Fruit fly (Drosophila melanogaster) whole organism, embryonic: ENCODE results near the gene vih.

Experiments
- CG10267 ChIP-seq: fragments of 200-800 bp; sonication (Bioruptor generic); optimal IDR thresholded peaks from 2 replicates; lab custom pipeline; 2018; ENCODE audit warnings: missing biosample characterization, mild to moderate bottlenecking, missing genetic modification characterization, moderate library complexity
- CG12236 ChIP-seq: fragments of 200-800 bp; sonication (Bioruptor generic); optimal IDR thresholded peaks from 2 replicates; lab custom pipeline; 2016; ENCODE audit warnings: missing biosample characterization, missing genetic modification characterization
- CG12942 ChIP-seq: fragments of 200-800 bp; sonication (Bioruptor generic); optimal IDR thresholded peaks from 3 replicates; lab custom pipeline; 2016; ENCODE audit warnings: missing biosample characterization, missing genetic modification characterization
- CG13624 ChIP-seq: fragments of 200-800 bp; sonication (Bioruptor generic); optimal IDR thresholded peaks from 2 replicates; lab custom pipeline; 2016; ENCODE audit warnings: missing biosample characterization, missing genetic modification characterization
- CG15479 ChIP-seq: fragments of 200-800 bp; sonication (Bioruptor generic); optimal IDR thresholded peaks from 3 replicates; lab custom pipeline; 2019; ENCODE audit warnings: missing biosample characterization, mild to moderate bottlenecking, missing genetic modification characterization, moderate library complexity
- CG16815 ChIP-seq: fragments of 200-800 bp; sonication (Bioruptor generic); optimal IDR thresholded peaks from 3 replicates; lab custom pipeline; 2017; ENCODE audit warnings: missing biosample characterization, mild to moderate bottlenecking, missing genetic modification characterization
- CG17186 ChIP-seq: fragments of 200-800 bp; sonication (Bioruptor generic); optimal IDR thresholded peaks from 3 replicates; lab custom pipeline; 2017; ENCODE audit warnings: missing biosample characterization, missing genetic modification reagents, missing genetic modification characterization
- CG18476 ChIP-seq: fragments of 200-800 bp; sonication (Bioruptor generic); optimal IDR thresholded peaks from 2 replicates; lab custom pipeline; 2016; ENCODE audit warnings: missing biosample characterization, mild to moderate bottlenecking, missing genetic modification characterization
- CG18619 ChIP-seq: fragments of 200-800 bp; sonication (Bioruptor generic); optimal IDR thresholded peaks from 3 replicates; lab custom pipeline; 2017; ENCODE audit warnings: missing biosample characterization, mild to moderate bottlenecking, missing genetic modification characterization
- CG2116 ChIP-seq: fragments of 200-800 bp; sonication (Bioruptor generic); optimal IDR thresholded peaks from 3 replicates; lab custom pipeline; 2018; ENCODE audit warnings: missing biosample characterization, mild to moderate bottlenecking, missing genetic modification characterization
- CG32772 ChIP-seq: fragments of 200-800 bp; sonication (Bioruptor generic); IDR thresholded peaks from 2 replicates; pipeline ENCODE4 v1.3.6; 2022; ENCODE audit warnings: missing biosample characterization, missing genetic modification characterization
- CG33213 ChIP-seq: fragments of 200-800 bp; sonication (Bioruptor generic); optimal IDR thresholded peaks from 3 replicates; lab custom pipeline; 2016; ENCODE audit warnings: missing biosample characterization, missing genetic modification characterization
- CG34224 ChIP-seq: fragments of 200-800 bp; sonication (Bioruptor generic); IDR thresholded peaks from 3 replicates; pipeline ENCODE4 v1.3.6; 2022; ENCODE audit warnings: missing biosample characterization, missing genetic modification characterization; ENCODE audit not compliant: partially characterized antibody
- CG6654 ChIP-seq: fragments of 200-800 bp; sonication (Bioruptor generic); optimal IDR thresholded peaks from 2 replicates; lab custom pipeline; 2017; ENCODE audit warnings: missing biosample characterization, mild to moderate bottlenecking, missing genetic modification characterization
- CG7963 ChIP-seq: fragments of 200-800 bp; sonication (Bioruptor generic); IDR thresholded peaks from 3 replicates; pipeline ENCODE4 v1.3.6; 2022; ENCODE audit warnings: missing biosample characterization, missing genetic modification characterization; ENCODE audit not compliant: partially characterized antibody
- CG9609 ChIP-seq: fragments of 200-800 bp; sonication (Bioruptor generic); optimal IDR thresholded peaks from 3 replicates; lab custom pipeline; 2016; ENCODE audit warnings: missing biosample characterization, missing genetic modification characterization
- CkIIα-i1 ChIP-seq: fragments of 200-800 bp; sonication (Bioruptor generic); IDR thresholded peaks from 2 replicates; pipeline ENCODE4 v1.3.6; 2022; ENCODE audit warnings: missing biosample characterization, missing genetic modification characterization
- Dip2 ChIP-seq: fragments of 200-800 bp; sonication (Bioruptor generic); IDR thresholded peaks from 2 replicates; pipeline ENCODE4 v1.3.6; 2022; ENCODE audit warnings: missing biosample characterization, missing genetic modification characterization
- Dip3 ChIP-seq: fragments of 200-800 bp; sonication (Bioruptor generic); optimal IDR thresholded peaks from 3 replicates; lab custom pipeline; 2016; ENCODE audit warnings: missing biosample characterization, missing genetic modification characterization
- ERR ChIP-seq: fragments of 200-800 bp; sonication (Bioruptor generic); optimal IDR thresholded peaks from 2 replicates; lab custom pipeline; 2016; ENCODE audit warnings: missing biosample characterization, missing genetic modification characterization
- Hmr ChIP-seq: fragments of 200-800 bp; sonication (Bioruptor generic); optimal IDR thresholded peaks from 3 replicates; lab custom pipeline; 2017; ENCODE audit warnings: mild to moderate bottlenecking, missing biosample characterization, missing genetic modification reagents, missing genetic modification characterization
- Hr3 ChIP-seq: fragments of 200-800 bp; sonication (Bioruptor generic); optimal IDR thresholded peaks from 3 replicates; lab custom pipeline; 2016; ENCODE audit warnings: missing biosample characterization, missing genetic modification characterization
- Hsf ChIP-seq: fragments of 200-800 bp; sonication (Bioruptor generic); optimal IDR thresholded peaks from 3 replicates; lab custom pipeline; 2016; ENCODE audit warnings: missing biosample characterization, missing genetic modification characterization
- Spps ChIP-seq: fragments of 200-800 bp; sonication (Bioruptor generic); optimal IDR thresholded peaks from 2 replicates; lab custom pipeline; 2018; ENCODE audit warnings: missing biosample characterization, mild to moderate bottlenecking, missing genetic modification characterization
- Taf1 ChIP-seq: fragments of 200-800 bp; sonication (Bioruptor generic); IDR thresholded peaks from 2 replicates; pipeline ENCODE4 v1.3.6; 2022; ENCODE audit warnings: missing biosample characterization, missing genetic modification characterization
- Tbp ChIP-seq: fragments of >200 bp; optimal IDR thresholded peaks from 2 replicates; lab custom pipeline; 2018; ENCODE audit warnings: missing biosample characterization, missing genetic modification characterization
- abd-A ChIP-seq: fragments of 200-800 bp; sonication (Bioruptor generic); optimal IDR thresholded peaks from 3 replicates; lab custom pipeline; 2019; ENCODE audit warnings: missing biosample characterization, mild to moderate bottlenecking, missing genetic modification characterization, moderate library complexity
- ac ChIP-seq: fragments of 200-800 bp; sonication (Bioruptor generic); optimal IDR thresholded peaks from 3 replicates; lab custom pipeline; 2017; ENCODE audit warnings: missing biosample characterization, mild to moderate bottlenecking, missing genetic modification characterization
- az2 ChIP-seq: fragments of 200-800 bp; sonication (Bioruptor generic); optimal IDR thresholded peaks from 3 replicates; lab custom pipeline; 2016; ENCODE audit warnings: missing biosample characterization, missing genetic modification characterization
- bbx ChIP-seq: fragments of 200-800 bp; sonication (Bioruptor generic); IDR thresholded peaks from 2 replicates; pipeline ENCODE4 v1.3.6; 2022; ENCODE audit warnings: missing biosample characterization, missing genetic modification characterization; ENCODE audit not compliant: partially characterized antibody
- ci ChIP-seq: fragments of 200-800 bp; sonication (Bioruptor generic); IDR thresholded peaks from 3 replicates; pipeline ENCODE4 v1.3.6; 2022; ENCODE audit warnings: missing biosample characterization, missing genetic modification characterization
- emc ChIP-seq: fragments of 200-800 bp; sonication (Bioruptor generic); optimal IDR thresholded peaks from 2 replicates; lab custom pipeline; 2016; ENCODE audit warnings: missing biosample characterization, missing genetic modification characterization
- gcm2 ChIP-seq: fragments of 200-800 bp; sonication (Bioruptor generic); optimal IDR thresholded peaks from 2 replicates; lab custom pipeline; 2016; ENCODE audit warnings: missing biosample characterization, missing genetic modification characterization
- gro ChIP-seq: fragments of 200-800 bp; sonication (Bioruptor generic); optimal IDR thresholded peaks from 2 replicates; lab custom pipeline; 2016; ENCODE audit warnings: missing biosample characterization, missing genetic modification characterization
- hth ChIP-seq: fragments of >200 bp; optimal IDR thresholded peaks from 2 replicates; lab custom pipeline; 2017; ENCODE audit warnings: inconsistent platforms
- jumu ChIP-seq: fragments of 200-800 bp; sonication (Bioruptor generic); optimal IDR thresholded peaks from 3 replicates; lab custom pipeline; 2016; ENCODE audit warnings: missing biosample characterization, missing genetic modification characterization
- knrl ChIP-seq: fragments of 200-800 bp; sonication (Bioruptor generic); IDR thresholded peaks from 3 replicates; pipeline ENCODE4 v1.3.6; 2022; ENCODE audit warnings: missing biosample characterization, missing genetic modification characterization; ENCODE audit not compliant: partially characterized antibody
- onecut ChIP-seq: fragments of 200-800 bp; sonication (Bioruptor generic); IDR thresholded peaks from 2 replicates; pipeline ENCODE4 v1.3.6; 2022; ENCODE audit warnings: missing biosample characterization, missing genetic modification characterization
- otp ChIP-seq: fragments of 200-800 bp; sonication (Bioruptor generic); IDR thresholded peaks from 3 replicates; pipeline ENCODE4, ENCODE4 v1.3.6; 2022; ENCODE audit warnings: missing biosample characterization, missing genetic modification characterization
- pfk ChIP-seq: fragments of 200-800 bp; sonication (Bioruptor generic); optimal IDR thresholded peaks from 2 replicates; lab custom pipeline; 2018; ENCODE audit warnings: missing biosample characterization, mild to moderate bottlenecking, missing genetic modification characterization, moderate library complexity
- pros ChIP-seq: fragments of 200-800 bp; sonication (Bioruptor generic); optimal IDR thresholded peaks from 3 replicates; lab custom pipeline; 2019; ENCODE audit warnings: missing biosample characterization, mild to moderate bottlenecking, missing genetic modification characterization, moderate library complexity
- salm ChIP-seq: fragments of 200-800 bp; sonication (Bioruptor generic); optimal IDR thresholded peaks from 2 replicates; lab custom pipeline; 2018; ENCODE audit warnings: missing biosample characterization, mild to moderate bottlenecking, missing genetic modification characterization
- schlank ChIP-seq: fragments of 200-800 bp; sonication (Bioruptor generic); optimal IDR thresholded peaks from 2 replicates; lab custom pipeline; 2018; ENCODE audit warnings: missing biosample characterization, mild to moderate bottlenecking, missing genetic modification characterization
- ssp ChIP-seq: fragments of 200-800 bp; sonication (Bioruptor generic); IDR thresholded peaks from 2 replicates; pipeline ENCODE4 v1.3.6; 2022; ENCODE audit warnings: missing biosample characterization, missing genetic modification characterization
- tin ChIP-seq: fragments of 200-800 bp; sonication (Bioruptor generic); optimal IDR thresholded peaks from 3 replicates; lab custom pipeline; 2016; ENCODE audit warnings: missing biosample characterization, missing genetic modification characterization
- tio ChIP-seq: fragments of 200-800 bp; sonication (Bioruptor generic); optimal IDR thresholded peaks from 2 replicates; lab custom pipeline; 2017; ENCODE audit warnings: missing biosample characterization, missing genetic modification characterization, inconsistent platforms
- trh ChIP-seq: fragments of 200-800 bp; sonication (Bioruptor generic); optimal IDR thresholded peaks from 2 replicates; lab custom pipeline; 2016; ENCODE audit warnings: missing biosample characterization, missing genetic modification characterization
- twi ChIP-seq: fragments of 200-800 bp; optimal IDR thresholded peaks from 2 replicates; lab custom pipeline; 2019; ENCODE audit warnings: missing biosample characterization, mild to moderate bottlenecking, missing genetic modification characterization, moderate library complexity
- zen ChIP-seq: fragments of 200-800 bp; sonication (Bioruptor generic); optimal IDR thresholded peaks from 3 replicates; lab custom pipeline; 2018; ENCODE audit warnings: missing biosample characterization, mild to moderate bottlenecking, missing genetic modification characterization, moderate library complexity
- zf30C ChIP-seq: fragments of 200-800 bp; sonication (Bioruptor generic); optimal IDR thresholded peaks from 3 replicates; lab custom pipeline; 2018; ENCODE audit warnings: missing biosample characterization, mild to moderate bottlenecking, missing genetic modification characterization

Gene vih

dm6 chr3L:12503865-12504650 is at the start of gene vih, which contains the start of gene CG10646 (continued):
- no peak for TF ChIP-seq trh (GFP tag; lab: Kevin White, UChicago)
- TF ChIP-seq salm (tag; lab: Kevin White, UChicago), result no peak
- TF ChIP-seq CG10267 (tag; lab: Kevin White, UChicago), result peak; percentile 91
- no peak for TF ChIP-seq CG15479 (GFP tag; lab: Kevin White, UChicago)
- TF ChIP-seq onecut (GFP tag; lab: Robert Waterston, UW), result peak; percentile 58
- no peak for TF ChIP-seq CG7963 (GFP tag; lab: Robert Waterston, UW)
- peak; percentile 31 for TF ChIP-seq jumu
- no peak for TF ChIP-seq emc (GFP tag; lab: Kevin White, UChicago)
- peak; percentile 62 for TF ChIP-seq tin (GFP tag; lab: Kevin White, UChicago)
- 0 out of 3 replicates have a peak, but pooled peaks have one; percentile 25 for TF ChIP-seq CG34224
- TF ChIP-seq zen, result peak; percentile 43
- TF ChIP-seq otp, result no peak
- TF ChIP-seq CG12942 (GFP tag; lab: Kevin White, UChicago), result peak; percentile 7
- no peak for TF ChIP-seq gcm2
- TF ChIP-seq CG12236 (GFP tag; lab: Kevin White, UChicago), result no peak
- no peak for TF ChIP-seq Dip2 (GFP tag; lab: Robert Waterston, UW)
- peak; percentile 99 for TF ChIP-seq CG2116 (GFP tag; lab: Kevin White, UChicago)
- no peak for TF ChIP-seq CG6654 (GFP tag; lab: Kevin White, UChicago)
- TF ChIP-seq zf30C (GFP tag; lab: Kevin White, UChicago), result peak; percentile 2
- no peak for TF ChIP-seq tio (GFP tag; lab: Kevin White, UChicago)
- peak; percentile 62 for TF ChIP-seq Hr3 (GFP tag; lab: Kevin White, UChicago)
- no peak for TF ChIP-seq CkIIα-i1 (GFP tag; lab: Robert Waterston, UW)
- no peak for TF ChIP-seq hth
- 0 out of 3 replicates have a peak, but pooled peaks have one; percentile 23 for TF ChIP-seq knrl
- TF ChIP-seq az2, result peak; percentile 54
- TF ChIP-seq pfk (GFP tag; lab: Kevin White, UChicago), result no peak
- peak; percentile 20 for TF ChIP-seq CG33213 (GFP tag; lab: Kevin White, UChicago)
- TF ChIP-seq Hsf (GFP tag; lab: Kevin White, UChicago), result peak; percentile 2
- peak; percentile 68 for TF ChIP-seq Hmr
- peak; percentile 21 for TF ChIP-seq CG18619 (GFP tag; lab: Kevin White, UChicago)
- TF ChIP-seq Spps (tag; lab: Kevin White, UChicago), result peak; percentile 7
- TF ChIP-seq gro (GFP tag; lab: Kevin White, UChicago), result no peak
- TF ChIP-seq Dip3, result no peak
- no peak for TF ChIP-seq abd-A (tag; lab: Kevin White, UChicago)
- TF ChIP-seq CG17186 (GFP tag; lab: Kevin White, UChicago), result no peak
- no peak for TF ChIP-seq CG18476 (GFP tag; lab: Kevin White, UChicago)
- TF ChIP-seq CG13624, result no peak
- TF ChIP-seq CG32772 (GFP tag; lab: Robert Waterston, UW), result no peak
- no peak for TF ChIP-seq schlank (tag; lab: Kevin White, UChicago)
- TF ChIP-seq ssp, result no peak
- 0 out of 3 replicates have a peak, but pooled peaks have one; percentile 6 for TF ChIP-seq ci
- TF ChIP-seq CG16815 (GFP tag; lab: Kevin White, UChicago), result no peak
- TF ChIP-seq Taf1 (GFP tag; lab: Robert Waterston, UW), result no peak
- TF ChIP-seq twi (tag; lab: Kevin White, UChicago), result no peak
- TF ChIP-seq ac (GFP tag; lab: Kevin White, UChicago), result no peak
- no peak for TF ChIP-seq CG9609 (GFP tag; lab: Kevin White, UChicago)
- TF ChIP-seq pros, result no peak
- no peak for TF ChIP-seq Tbp
- TF ChIP-seq ERR (GFP tag; lab: Kevin White, UChicago), result no peak
- no peak for TF ChIP-seq bbx (GFP tag; lab: Robert Waterston, UW)
